Fruit fly (Drosophila melanogaster) whole organism, pupa: ENCODE results near the gene CG9107.

ENCODE experiments used
- CG10348 ChIP-seq: fragments of 200-800 bp; sonication (Bioruptor generic); IDR thresholded peaks from 2 replicates; pipeline ENCODE4 v1.3.6; 2022; ENCODE audit warnings: missing biosample characterization, missing genetic modification characterization
- CG12605 ChIP-seq: fragments of 200-800 bp; sonication (Bioruptor generic); IDR thresholded peaks from 2 replicates; pipeline ENCODE4 v1.3.6; 2022; ENCODE audit warnings: missing biosample characterization, missing genetic modification characterization
- CG13204 ChIP-seq: fragments of 200-800 bp; sonication (Bioruptor generic); optimal IDR thresholded peaks from 2 replicates; lab custom pipeline; 2018; ENCODE audit warnings: missing biosample characterization, mild to moderate bottlenecking, missing genetic modification characterization, moderate library complexity
- CG14655 ChIP-seq: fragments of 200-800 bp; sonication (Bioruptor generic); optimal IDR thresholded peaks from 3 replicates; lab custom pipeline; 2017; ENCODE audit warnings: mild to moderate bottlenecking, missing biosample characterization, missing genetic modification reagents, missing genetic modification characterization
- CG15710 ChIP-seq: fragments of 200-800 bp; sonication (Bioruptor generic); optimal IDR thresholded peaks from 2 replicates; lab custom pipeline; 2018; ENCODE audit warnings: missing biosample characterization, mild to moderate bottlenecking, missing genetic modification characterization, moderate library complexity
- CG17806 ChIP-seq: fragments of 200-800 bp; sonication (Bioruptor generic); optimal IDR thresholded peaks from 2 replicates; lab custom pipeline; 2018; ENCODE audit warnings: missing biosample characterization, mild to moderate bottlenecking, missing genetic modification characterization, moderate library complexity
- CG32121 ChIP-seq: fragments of 200-800 bp; sonication (Bioruptor generic); IDR thresholded peaks from 2 replicates; pipeline ENCODE4 v1.3.6; 2022; ENCODE audit warnings: missing biosample characterization, missing genetic modification characterization
- CG34367 ChIP-seq: fragments of 200-800 bp; sonication (Bioruptor generic); optimal IDR thresholded peaks from 2 replicates; lab custom pipeline; 2018; ENCODE audit warnings: missing biosample characterization, mild to moderate bottlenecking, missing genetic modification characterization
- CG4496 ChIP-seq: fragments of 200-800 bp; sonication (Bioruptor generic); IDR thresholded peaks from 3 replicates; pipeline ENCODE4 v1.3.6; 2022; ENCODE audit warnings: missing biosample characterization, missing genetic modification characterization
- CG8159 ChIP-seq: fragments of 200-800 bp; sonication (Bioruptor generic); optimal IDR thresholded peaks from 3 replicates; lab custom pipeline; 2018; ENCODE audit warnings: missing biosample characterization, mild to moderate bottlenecking, missing genetic modification characterization, moderate library complexity
- CG8301 ChIP-seq: fragments of 200-800 bp; sonication (Bioruptor generic); optimal IDR thresholded peaks from 2 replicates; lab custom pipeline; 2018; ENCODE audit warnings: missing biosample characterization, mild to moderate bottlenecking, missing genetic modification characterization
- CG9948 ChIP-seq: fragments of 200-800 bp; sonication (Bioruptor generic); optimal IDR thresholded peaks from 2 replicates; lab custom pipeline; 2018; ENCODE audit warnings: missing biosample characterization, mild to moderate bottlenecking, missing genetic modification characterization, moderate library complexity
- D1 ChIP-seq: fragments of 200-800 bp; sonication (Bioruptor generic); optimal IDR thresholded peaks from 2 replicates; lab custom pipeline; 2018; ENCODE audit warnings: missing biosample characterization, mild to moderate bottlenecking, missing genetic modification characterization, moderate library complexity
- EcR ChIP-seq: fragments of 200-800 bp; sonication (Bioruptor generic); optimal IDR thresholded peaks from 3 replicates; lab custom pipeline; 2019; ENCODE audit warnings: missing biosample characterization, missing genetic modification characterization, mild to moderate bottlenecking, moderate library complexity, missing genetic modification reagents
- Ets98B ChIP-seq: fragments of 200-800 bp; sonication (Bioruptor generic); IDR thresholded peaks from 2 replicates; pipeline ENCODE4 v1.3.6; 2022; ENCODE audit warnings: missing biosample characterization, missing genetic modification characterization
- Pif1A ChIP-seq: fragments of 200-800 bp; sonication (Bioruptor generic); optimal IDR thresholded peaks from 3 replicates; lab custom pipeline; 2016; ENCODE audit warnings: missing biosample characterization, missing genetic modification characterization
- Pif1B ChIP-seq: fragments of 200-800 bp; sonication (Bioruptor generic); optimal IDR thresholded peaks from 3 replicates; lab custom pipeline; 2016; ENCODE audit warnings: missing biosample characterization, missing genetic modification characterization
- Snoo ChIP-seq: fragments of 200-800 bp; sonication (Bioruptor generic); optimal IDR thresholded peaks from 3 replicates; lab custom pipeline; 2017; ENCODE audit warnings: missing biosample characterization, mild to moderate bottlenecking, missing genetic modification characterization, inconsistent platforms
- fd96Ca ChIP-seq: fragments of 200-800 bp; sonication (Bioruptor generic); IDR thresholded peaks from 3 replicates; pipeline ENCODE4 v1.3.6; 2022; ENCODE audit warnings: missing biosample characterization, missing genetic modification characterization
- gl ChIP-seq: fragments of 200-800 bp; sonication (Bioruptor generic); optimal IDR thresholded peaks from 2 replicates; lab custom pipeline; 2018; ENCODE audit warnings: missing biosample characterization, mild to moderate bottlenecking, missing genetic modification characterization
- rn ChIP-seq: fragments of 200-800 bp; sonication (Bioruptor generic); IDR thresholded peaks from 2 replicates; pipeline ENCODE4 v1.3.6; 2022; ENCODE audit warnings: missing biosample characterization, missing genetic modification characterization

CG9107 gene

dm6 chr2L:6024345-6024907, at the start of gene CG9107:
Gene CG9107, minus strand, starts transcription at chr2L:6024539.
- TF ChIP-seq Snoo (tag; lab: Kevin White, UChicago), result no peak
- no peak for TF ChIP-seq CG14655 (GFP tag; lab: Kevin White, UChicago)
- TF ChIP-seq Ets98B, result no peak
- TF ChIP-seq CG12605, result no peak
- TF ChIP-seq gl, result no peak
- TF ChIP-seq Pif1B (GFP tag; lab: Kevin White, UChicago), result no peak
- no peak for TF ChIP-seq EcR (GFP tag; lab: Kevin White, UChicago)
- TF ChIP-seq CG9948 (tag; lab: Kevin White, UChicago), result no peak
- no peak for TF ChIP-seq CG8159 (tag; lab: Kevin White, UChicago)
- TF ChIP-seq D1, result no peak
- TF ChIP-seq CG4496 (GFP tag; lab: Robert Waterston, UW), result no peak
- no peak for TF ChIP-seq CG13204
- no peak for TF ChIP-seq CG32121
- no peak for TF ChIP-seq fd96Ca
- TF ChIP-seq CG15710 (tag; lab: Kevin White, UChicago), result no peak
- no peak for TF ChIP-seq CG17806 (tag; lab: Kevin White, UChicago)
- TF ChIP-seq Pif1A, result no peak

DNA sequence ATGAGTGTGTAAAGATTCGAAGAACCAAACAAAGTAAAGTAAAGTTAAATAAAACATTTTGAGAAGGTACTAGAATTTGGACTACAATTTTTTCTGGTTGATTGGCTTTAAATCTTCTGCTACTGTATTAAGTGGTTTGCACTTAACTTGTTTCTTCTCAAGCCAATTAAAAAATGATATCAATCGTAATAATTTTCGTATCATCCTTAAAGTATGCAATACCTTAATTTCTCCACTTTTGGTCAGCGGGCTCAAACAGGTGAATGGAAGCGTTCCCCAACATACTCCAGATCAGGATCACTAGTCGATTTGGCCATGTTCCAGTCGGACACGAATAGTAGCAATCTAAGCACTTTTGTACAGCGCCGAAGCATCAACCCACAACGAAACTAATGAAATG, 49.6 kb upstream of the CG9107 start:
- TF ChIP-seq fd96Ca, result no peak
- no peak for TF ChIP-seq CG9948 (tag; lab: Kevin White, UChicago)
- no peak for TF ChIP-seq CG15710 (tag; lab: Kevin White, UChicago)
- no peak for TF ChIP-seq CG17806 (tag; lab: Kevin White, UChicago)
- no peak for TF ChIP-seq Ets98B
- TF ChIP-seq rn (GFP tag; lab: Robert Waterston, UW), result no peak
- no peak for TF ChIP-seq Pif1B (GFP tag; lab: Kevin White, UChicago)
- no peak for TF ChIP-seq CG32121

DNA sequence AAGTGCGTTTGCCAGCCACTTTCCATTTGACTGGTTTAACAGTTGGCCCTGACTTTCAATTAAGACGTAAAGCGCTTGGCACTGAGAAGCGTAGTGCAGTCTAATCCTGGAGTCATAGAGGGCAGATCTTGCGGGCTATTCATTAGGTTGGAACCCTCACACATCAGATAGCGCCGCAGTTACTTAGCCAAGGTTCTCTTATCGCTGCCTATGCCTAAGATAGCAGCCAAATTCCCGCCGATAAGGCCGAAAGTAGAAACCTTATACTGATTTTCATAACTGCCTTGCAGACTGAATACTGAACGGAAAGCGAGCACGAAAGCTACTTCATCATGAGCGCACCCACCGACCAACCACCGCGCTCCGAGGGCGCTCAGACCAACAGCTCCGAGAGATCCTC, 47.8 kb upstream of the CG9107 start:
- TF ChIP-seq CG8159 (tag; lab: Kevin White, UChicago) (no peak), Pif1B (GFP tag; lab: Kevin White, UChicago) (no peak)
- TF ChIP-seq, all 21 proteins: peak for 0

DNA sequence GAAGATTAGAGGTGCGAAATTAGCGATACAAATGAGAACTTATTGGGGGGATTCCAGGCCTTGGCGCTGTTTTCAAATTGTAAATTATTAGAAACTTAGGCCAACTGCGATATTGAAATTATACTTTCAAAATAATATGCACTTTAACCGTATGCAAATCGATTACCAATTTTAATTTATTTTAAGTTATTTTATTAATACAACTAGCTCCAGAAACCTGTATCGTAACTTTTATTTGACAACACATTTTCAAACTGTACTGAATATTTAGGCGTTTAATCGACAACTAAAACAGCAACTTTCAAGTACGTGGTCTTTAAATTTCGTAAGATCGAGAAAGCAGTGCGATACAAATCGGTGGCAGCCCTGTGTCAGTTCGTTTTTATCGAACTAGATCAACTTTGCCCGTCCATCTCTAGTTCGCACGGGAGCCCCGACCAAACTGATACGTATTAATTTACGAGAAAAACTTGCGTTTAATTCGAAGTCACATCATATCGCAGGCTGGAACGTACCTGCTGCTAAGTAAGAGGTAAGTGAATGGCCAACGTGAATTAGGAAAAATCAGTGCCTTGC, 46.4 kb upstream of the CG9107 start, which contains the start of the genes CG9154 and Kr-h2:
TSS of gene CG9154 (minus strand) at position 31 of the 576 bp plus-strand sequence.
TSS of gene Kr-h2 (plus strand) at position 335 of the 576 bp plus-strand sequence.
- TF ChIP-seq CG9948 (tag; lab: Kevin White, UChicago) (peak; percentile 22), CG32121 (0 out of 2 replicates have a peak, but pooled peaks have one; percentile 34), EcR (GFP tag; lab: Kevin White, UChicago) (no peak), Pif1A (no peak), gl (no peak), Pif1B (GFP tag; lab: Kevin White, UChicago) (no peak), CG8159 (tag; lab: Kevin White, UChicago) (no peak), rn (GFP tag; lab: Robert Waterston, UW) (peak; percentile 36; the same call in 1 of the 2 replicates), CG17806 (tag; lab: Kevin White, UChicago) (peak; percentile 33), Snoo (tag; lab: Kevin White, UChicago) (peak; percentile 49), CG13204 (no peak), fd96Ca (peak; percentile 56; the same call in 1 of the 3 replicates), CG14655 (GFP tag; lab: Kevin White, UChicago) (no peak), CG4496 (GFP tag; lab: Robert Waterston, UW) (peak; percentile 76), CG8301 (peak; percentile 50), D1 (no peak), CG12605 (0 out of 2 replicates have a peak, but pooled peaks have one; percentile 33), Ets98B (peak; percentile 58; the same call in 1 of the 2 replicates), CG10348 (no peak), CG34367 (tag; lab: Kevin White, UChicago) (peak; percentile 18), CG15710 (tag; lab: Kevin White, UChicago) (peak; percentile 50)
- TF ChIP-seq, all 21 proteins: peak for 12

DNA sequence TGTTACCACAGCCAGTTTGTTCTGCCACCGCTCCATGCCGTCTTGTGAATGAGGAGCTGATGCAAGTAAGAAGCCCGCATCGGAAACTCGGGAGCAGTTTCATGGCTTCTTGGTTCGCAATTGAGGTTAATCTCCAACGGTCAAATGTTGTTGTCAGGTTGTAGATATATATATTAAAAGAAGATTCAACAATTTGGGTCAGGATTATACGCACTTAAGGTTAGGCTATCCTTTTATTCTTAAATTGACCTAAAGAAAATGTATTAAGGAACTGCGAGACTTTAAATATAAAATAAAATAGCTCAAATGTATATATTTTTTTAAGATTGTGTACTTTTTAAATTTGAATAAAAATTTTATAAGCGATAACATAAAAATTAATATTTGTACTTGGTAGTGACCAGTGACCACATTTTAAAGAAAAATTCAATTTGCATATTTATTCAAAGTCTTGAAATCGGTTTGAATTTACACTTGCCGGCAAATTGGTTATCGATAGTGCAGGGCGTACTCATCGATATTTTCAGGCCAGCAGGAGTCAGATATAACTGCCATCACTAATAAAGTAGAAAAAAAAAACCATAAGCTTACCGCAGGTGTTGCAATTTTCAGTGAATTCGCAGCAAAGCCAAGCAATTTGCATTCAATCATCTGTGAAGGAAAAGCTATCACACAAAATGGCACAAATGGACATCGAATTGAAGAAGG, 44.4 kb upstream of the CG9107 start, which contains the start of the genes CG9150 and Pfdn1:
TSS of gene CG9150 (minus strand) at position 51 of the 708 bp plus-strand sequence.
TSS of gene Pfdn1 (plus strand) at position 536 of the 708 bp plus-strand sequence.
- no peak for TF ChIP-seq CG34367 (tag; lab: Kevin White, UChicago)
- TF ChIP-seq CG15710 (tag; lab: Kevin White, UChicago), result no peak
- peak; percentile 18; the same call in 1 of the 2 replicates for TF ChIP-seq Ets98B
- TF ChIP-seq CG4496 (GFP tag; lab: Robert Waterston, UW), result 0 out of 3 replicates have a peak, but pooled peaks have one; percentile 19
- TF ChIP-seq, all 21 proteins: peak for 2

dm6 chr2L:6065823-6066222, 41.5 kb upstream of the CG9107 start, which contains the start of the genes Fbw5 and CG9147:
Gene Fbw5, minus strand, starts transcription at chr2L:6065953.
Gene CG9147, plus strand, starts transcription at chr2L:6065997.
- TF ChIP-seq CG10348 (peak; percentile 98), CG12605 (peak; percentile 100), Ets98B (peak; percentile 99), CG34367 (tag; lab: Kevin White, UChicago) (peak; percentile 100), gl (peak; percentile 98), CG13204 (peak; percentile 97), CG8159 (tag; lab: Kevin White, UChicago) (peak; percentile 99), fd96Ca (peak; percentile 98), Snoo (tag; lab: Kevin White, UChicago) (peak; percentile 100), CG17806 (tag; lab: Kevin White, UChicago) (peak; percentile 99), CG15710 (tag; lab: Kevin White, UChicago) (peak; percentile 100), CG8301 (peak; percentile 99), CG9948 (tag; lab: Kevin White, UChicago) (peak; percentile 99), EcR (GFP tag; lab: Kevin White, UChicago) (peak; percentile 79), CG14655 (GFP tag; lab: Kevin White, UChicago) (peak; percentile 100), D1 (no peak), CG32121 (peak; percentile 99), Pif1A (peak; percentile 100), CG4496 (GFP tag; lab: Robert Waterston, UW) (peak; percentile 100), rn (GFP tag; lab: Robert Waterston, UW) (peak; percentile 98), Pif1B (GFP tag; lab: Kevin White, UChicago) (peak; percentile 100)
